Worm (Caenorhabditis elegans) whole organism, mixed stage, embryonic: ENCODE measurements around the gene K09H11.15.

Source experiments
- blmp-1 ChIP-seq: fragments of 150-350 bp; optimal IDR thresholded peaks from 2 replicates; lab custom pipeline; 2014; ENCODE audit warnings: missing biosample characterization, missing genetic modification characterization
- ceh-39 ChIP-seq: fragments of 150-350 bp; optimal IDR thresholded peaks from 2 replicates; lab custom pipeline; 2014; ENCODE audit warnings: missing biosample characterization, missing genetic modification characterization
- ceh-43 ChIP-seq: fragments of 200-800 bp; sonication (Bioruptor generic); optimal IDR thresholded peaks from 2 replicates; lab custom pipeline; 2018; ENCODE audit warnings: mild to moderate bottlenecking, missing genetic modification characterization, moderate library complexity, missing compliant biosample characterization
- ces-1 ChIP-seq: fragments of 150-350 bp; optimal IDR thresholded peaks from 2 replicates; lab custom pipeline; 2014; ENCODE audit warnings: missing biosample characterization, missing genetic modification reagents, missing genetic modification characterization
- cnd-1 ChIP-seq: fragments of 200-800 bp; sonication (Bioruptor generic); optimal IDR thresholded peaks from 2 replicates; lab custom pipeline; 2018; ENCODE audit warnings: mild to moderate bottlenecking, missing genetic modification characterization, missing compliant biosample characterization
- drap-1 ChIP-seq: fragments of 200-800 bp; sonication (Bioruptor generic); optimal IDR thresholded peaks from 3 replicates; lab custom pipeline; 2018; ENCODE audit warnings: mild to moderate bottlenecking, missing genetic modification characterization, missing compliant biosample characterization
- elt-1 ChIP-seq: sonication (generic microtip); optimal IDR thresholded peaks from 2 replicates; lab custom pipeline; 2017; ENCODE audit warnings: missing genetic modification characterization, mild to moderate bottlenecking, missing compliant biosample characterization, antibody characterized with exemption, moderate library complexity, borderline replicate concordance; ENCODE audit not compliant: insufficient read depth
- elt-3 ChIP-seq: fragments of 150-350 bp; optimal IDR thresholded peaks from 2 replicates; lab custom pipeline; 2014; ENCODE audit warnings: missing biosample characterization, missing genetic modification characterization
- flh-1 ChIP-seq: fragments of 200-800 bp; sonication (Bioruptor generic); optimal IDR thresholded peaks from 2 replicates; lab custom pipeline; 2018; ENCODE audit warnings: mild to moderate bottlenecking, missing genetic modification characterization, moderate library complexity, missing compliant biosample characterization
- ham-2 ChIP-seq: fragments of 200-800 bp; sonication (Bioruptor generic); optimal IDR thresholded peaks from 2 replicates; lab custom pipeline; 2018; ENCODE audit warnings: mild to moderate bottlenecking, missing genetic modification characterization, missing compliant biosample characterization
- hlh-1 ChIP-seq: fragments of 150-350 bp; optimal IDR thresholded peaks from 2 replicates; lab custom pipeline; 2014; ENCODE audit warnings: missing biosample characterization, missing genetic modification reagents, missing genetic modification characterization
- lin-13 ChIP-seq: fragments of 150-350 bp; optimal IDR thresholded peaks from 2 replicates; lab custom pipeline; 2014; ENCODE audit warnings: missing biosample characterization, missing genetic modification characterization
- lin-32 ChIP-seq: fragments of 200-800 bp; sonication (Bioruptor generic); optimal IDR thresholded peaks from 2 replicates; lab custom pipeline; 2018; ENCODE audit warnings: mild to moderate bottlenecking, missing genetic modification characterization, missing compliant biosample characterization
- lsy-2 ChIP-seq: fragments of 150-350 bp; optimal IDR thresholded peaks from 2 replicates; lab custom pipeline; 2014; ENCODE audit warnings: missing biosample characterization, missing genetic modification characterization
- mab-5 ChIP-seq: fragments of 150-350 bp; optimal IDR thresholded peaks from 2 replicates; lab custom pipeline; 2014; ENCODE audit warnings: missing biosample characterization, missing genetic modification characterization
- mep-1 ChIP-seq: fragments of 150-350 bp; optimal IDR thresholded peaks from 2 replicates; lab custom pipeline; 2017; ENCODE audit warnings: missing biosample characterization, missing genetic modification reagents, missing genetic modification characterization, inconsistent platforms
- mls-2 ChIP-seq: sonication (generic microtip); optimal IDR thresholded peaks from 2 replicates; lab custom pipeline; 2016; ENCODE audit warnings: mild to moderate bottlenecking, missing genetic modification characterization, moderate library complexity, missing compliant biosample characterization
- nhr-12 ChIP-seq: fragments of 150-350 bp; optimal IDR thresholded peaks from 2 replicates; lab custom pipeline; 2014; ENCODE audit warnings: missing biosample characterization, missing genetic modification characterization
- nhr-2 ChIP-seq: fragments of 150-350 bp; optimal IDR thresholded peaks from 2 replicates; lab custom pipeline; 2014; ENCODE audit warnings: missing biosample characterization, missing genetic modification characterization
- nhr-237 ChIP-seq: fragments of 150-350 bp; optimal IDR thresholded peaks from 2 replicates; lab custom pipeline; 2014; ENCODE audit warnings: missing biosample characterization, missing genetic modification characterization
- nhr-28 ChIP-seq: fragments of 150-350 bp; optimal IDR thresholded peaks from 2 replicates; lab custom pipeline; 2014; ENCODE audit warnings: missing biosample characterization, missing genetic modification characterization
- nhr-76 ChIP-seq: sonication (generic microtip); optimal IDR thresholded peaks from 2 replicates; lab custom pipeline; 2017; ENCODE audit warnings: missing biosample characterization, missing genetic modification characterization
- pha-4 ChIP-seq: fragments of 150-350 bp; optimal IDR thresholded peaks from 2 replicates; lab custom pipeline; 2018; ENCODE audit warnings: missing biosample characterization, missing genetic modification reagents, missing genetic modification characterization
- snpc-4 ChIP-seq: fragments of 150-350 bp; optimal IDR thresholded peaks from 2 replicates; lab custom pipeline; 2014; ENCODE audit warnings: missing biosample characterization, missing genetic modification characterization
- sptf-1 ChIP-seq: sonication (generic microtip); optimal IDR thresholded peaks from 2 replicates; lab custom pipeline; 2017; ENCODE audit warnings: mild to moderate bottlenecking, missing genetic modification characterization, moderate library complexity, missing compliant biosample characterization
- tbx-8 ChIP-seq: fragments of 200-800 bp; sonication (Bioruptor generic); optimal IDR thresholded peaks from 2 replicates; lab custom pipeline; 2018; ENCODE audit warnings: mild to moderate bottlenecking, missing genetic modification characterization, moderate library complexity, missing compliant biosample characterization
- unc-120 ChIP-seq: sonication (generic microtip); optimal IDR thresholded peaks from 2 replicates; lab custom pipeline; 2017; ENCODE audit warnings: missing genetic modification characterization, missing compliant biosample characterization; ENCODE audit not compliant: poor library complexity, severe bottlenecking
- unc-39 ChIP-seq: fragments of 150-350 bp; optimal IDR thresholded peaks from 2 replicates; lab custom pipeline; 2014; ENCODE audit warnings: missing biosample characterization, missing genetic modification characterization
- ztf-11 ChIP-seq: fragments of 150-350 bp; optimal IDR thresholded peaks from 2 replicates; lab custom pipeline; 2014; ENCODE audit warnings: missing biosample characterization, missing genetic modification characterization

K09H11.15 gene

ce11 chrV:5736068-5736467 lies 5.4 kb upstream of the K09H11.15 start, which contains the start of gene K09H11.6:
Gene K09H11.6, minus strand, starts transcription at chrV:5736168.
- TF ChIP-seq ztf-11 (tag; lab: Kevin White, UChicago) (no peak), lsy-2 (tag; lab: Kevin White, UChicago) (no peak), cnd-1 (tag; lab: Kevin White, UChicago) (no peak), lin-13 (no peak), mls-2 (tag; lab: Kevin White, UChicago) (no peak), flh-1 (GFP tag; lab: Kevin White, UChicago) (no peak), lin-32 (GFP tag; lab: Kevin White, UChicago) (no peak), elt-1 (tag; lab: Kevin White, UChicago) (no peak), sptf-1 (tag; lab: Kevin White, UChicago) (no peak), unc-120 (tag; lab: Kevin White, UChicago) (no peak), nhr-12 (tag; lab: Kevin White, UChicago) (no peak), blmp-1 (no peak)

- no peak for TF ChIP-seq nhr-76 (tag; lab: Kevin White, UChicago)
- TF ChIP-seq elt-1 (tag; lab: Kevin White, UChicago), result no peak
- no peak for TF ChIP-seq snpc-4
- TF ChIP-seq ham-2 (GFP tag; lab: Kevin White, UChicago), result no peak
- TF ChIP-seq blmp-1, result no peak
- no peak for TF ChIP-seq sptf-1 (tag; lab: Kevin White, UChicago)
- TF ChIP-seq lsy-2 (tag; lab: Kevin White, UChicago), result no peak
- TF ChIP-seq pha-4 (tag; lab: Kevin White, UChicago), result no peak
Measured at ce11 chrV:5726463-5726862, 4.2 kb downstream of the K09H11.15 start, which contains the start of gene K09H11.4. Gene K09H11.4, minus strand, starts transcription at chrV:5726563.

- TF ChIP-seq ceh-39 (tag; lab: Kevin White, UChicago) (no peak), mab-5 (tag; lab: Kevin White, UChicago) (no peak), unc-120 (tag; lab: Kevin White, UChicago) (no peak), unc-39 (tag; lab: Kevin White, UChicago) (no peak), elt-1 (tag; lab: Kevin White, UChicago) (no peak), nhr-237 (no peak), mls-2 (tag; lab: Kevin White, UChicago) (no peak), sptf-1 (tag; lab: Kevin White, UChicago) (no peak), pha-4 (tag; lab: Kevin White, UChicago) (no peak), drap-1 (GFP tag; lab: Kevin White, UChicago) (no peak), hlh-1 (no peak), nhr-28 (tag; lab: Kevin White, UChicago) (no peak)
Measured at ce11 chrV:5724395-5724794, 6.3 kb downstream of the K09H11.15 start.

ce11 chrV:5722093-5722492 lies 8.6 kb downstream of the K09H11.15 start:
- TF ChIP-seq pha-4 (tag; lab: Kevin White, UChicago) (no peak), ces-1 (GFP tag; lab: Kevin White, UChicago) (no peak), mep-1 (tag; lab: Kevin White, UChicago) (no peak), lsy-2 (tag; lab: Kevin White, UChicago) (no peak), mls-2 (tag; lab: Kevin White, UChicago) (no peak), tbx-8 (GFP tag; lab: Kevin White, UChicago) (no peak), lin-32 (GFP tag; lab: Kevin White, UChicago) (no peak), snpc-4 (no peak), flh-1 (GFP tag; lab: Kevin White, UChicago) (no peak), ham-2 (GFP tag; lab: Kevin White, UChicago) (no peak), elt-3 (no peak), mab-5 (tag; lab: Kevin White, UChicago) (no peak), unc-120 (tag; lab: Kevin White, UChicago) (no peak), sptf-1 (tag; lab: Kevin White, UChicago) (no peak), nhr-12 (tag; lab: Kevin White, UChicago) (no peak), ceh-43 (GFP tag; lab: Kevin White, UChicago) (no peak), ceh-39 (tag; lab: Kevin White, UChicago) (no peak), nhr-2 (tag; lab: Kevin White, UChicago) (no peak), blmp-1 (no peak)
